Worm (Caenorhabditis elegans) whole organism, L2 larva: ENCODE results near the gene ccep-135.
A peak's percentile ranks its signal among the peaks of the same experiment; 100 is the strongest.

Source experiments
- C34F6.9 ChIP-seq: fragments of 150-350 bp; optimal IDR thresholded peaks from 2 replicates; lab custom pipeline; 2014; ENCODE audit warnings: missing biosample characterization, missing genetic modification characterization
- F13H6.1 ChIP-seq: sonication (generic microtip); optimal IDR thresholded peaks from 2 replicates; lab custom pipeline; 2016; ENCODE audit warnings: missing genetic modification characterization, missing compliant biosample characterization
- R02D3.7 ChIP-seq: fragments of 150-350 bp; optimal IDR thresholded peaks from 2 replicates; lab custom pipeline; 2014; ENCODE audit warnings: missing biosample characterization, missing genetic modification characterization
- Y55F3AM.14 ChIP-seq: fragments of 200-800 bp; sonication (Bioruptor generic); optimal IDR thresholded peaks from 2 replicates; lab custom pipeline; 2018; ENCODE audit warnings: mild to moderate bottlenecking, missing genetic modification characterization, missing compliant biosample characterization
- ZK546.5 ChIP-seq: sonication (generic microtip); optimal IDR thresholded peaks from 2 replicates; lab custom pipeline; 2017; ENCODE audit warnings: missing biosample characterization, missing genetic modification characterization
- alr-1 ChIP-seq: fragments of 150-350 bp; optimal IDR thresholded peaks from 2 replicates; lab custom pipeline; 2014; ENCODE audit warnings: missing biosample characterization, missing genetic modification characterization
- aly-2 ChIP-seq: fragments of 150-350 bp; optimal IDR thresholded peaks from 2 replicates; lab custom pipeline; 2014; ENCODE audit warnings: missing biosample characterization, missing genetic modification characterization
- ama-1 ChIP-seq: fragments of 150-350 bp; optimal IDR thresholded peaks from 2 replicates; lab custom pipeline; 2018; ENCODE audit warnings: inconsistent platforms
- blmp-1 ChIP-seq: sonication (generic microtip); optimal IDR thresholded peaks from 2 replicates; lab custom pipeline; 2017; ENCODE audit warnings: missing genetic modification characterization, mild to moderate bottlenecking, missing compliant biosample characterization, antibody characterized with exemption, moderate library complexity; ENCODE audit not compliant: insufficient read depth
- ceh-82 ChIP-seq: fragments of 150-350 bp; optimal IDR thresholded peaks from 2 replicates; lab custom pipeline; 2014; ENCODE audit warnings: missing biosample characterization, missing genetic modification characterization
- dmd-4 ChIP-seq: sonication (generic microtip); optimal IDR thresholded peaks from 2 replicates; lab custom pipeline; 2017; ENCODE audit warnings: missing biosample characterization, missing genetic modification characterization
- egl-27 ChIP-seq: sonication (generic microtip); optimal IDR thresholded peaks from 3 replicates; lab custom pipeline; 2017; ENCODE audit warnings: missing biosample characterization, missing genetic modification reagents, missing genetic modification characterization
- elt-1 ChIP-seq: fragments of 150-350 bp; optimal IDR thresholded peaks from 2 replicates; lab custom pipeline; 2014; ENCODE audit warnings: missing biosample characterization, missing genetic modification characterization
- lin-11 ChIP-seq: fragments of 150-350 bp; sonication (generic microtip); optimal IDR thresholded peaks from 2 replicates; lab custom pipeline; 2014; ENCODE audit warnings: missing biosample characterization, missing genetic modification characterization, inconsistent platforms, mixed read lengths
- lin-13 ChIP-seq: fragments of 150-350 bp; optimal IDR thresholded peaks from 2 replicates; lab custom pipeline; 2014; ENCODE audit warnings: missing biosample characterization, missing genetic modification reagents, missing genetic modification characterization
- lin-39 ChIP-seq: fragments of 150-350 bp; optimal IDR thresholded peaks from 2 replicates; lab custom pipeline; 2014; ENCODE audit warnings: missing biosample characterization, missing genetic modification reagents, missing genetic modification characterization
- lsy-2 ChIP-seq, 2 experiments: fragments of 150-350 bp in 1 of 2; sonication (generic microtip) in 1 of 2; optimal IDR thresholded peaks; 2 replicates each; lab custom pipeline; 2014 to 2017; ENCODE audit warnings: missing biosample characterization in 2 of 2, missing genetic modification characterization in 2 of 2
- mab-5 ChIP-seq: fragments of 150-350 bp; optimal IDR thresholded peaks from 2 replicates; lab custom pipeline; 2014; ENCODE audit warnings: missing biosample characterization, missing genetic modification characterization
- mbf-1 ChIP-seq: sonication (generic microtip); optimal IDR thresholded peaks from 2 replicates; lab custom pipeline; 2017; ENCODE audit warnings: missing biosample characterization, missing genetic modification characterization
- mdl-1 ChIP-seq, 2 experiments: fragments of 150-350 bp in 1 of 2; sonication (generic microtip) in 1 of 2; optimal IDR thresholded peaks; 2 replicates each; lab custom pipeline; 2017; ENCODE audit warnings: missing biosample characterization in 2 of 2, missing genetic modification characterization in 2 of 2
- nhr-10 ChIP-seq: sonication (generic microtip); optimal IDR thresholded peaks from 2 replicates; lab custom pipeline; 2017; ENCODE audit warnings: missing biosample characterization, missing genetic modification characterization
- nhr-129 ChIP-seq: fragments of 150-350 bp; optimal IDR thresholded peaks from 2 replicates; lab custom pipeline; 2014; ENCODE audit warnings: missing biosample characterization, missing genetic modification characterization
- nhr-21 ChIP-seq: fragments of 150-350 bp; optimal IDR thresholded peaks from 2 replicates; lab custom pipeline; 2014; ENCODE audit warnings: missing biosample characterization, missing genetic modification characterization
- nhr-23 ChIP-seq: fragments of 150-350 bp; optimal IDR thresholded peaks from 2 replicates; lab custom pipeline; 2014; ENCODE audit warnings: missing biosample characterization, missing genetic modification reagents, missing genetic modification characterization
- nhr-237 ChIP-seq: fragments of 150-350 bp; optimal IDR thresholded peaks from 2 replicates; lab custom pipeline; 2014; ENCODE audit warnings: missing biosample characterization, missing genetic modification characterization
- nhr-25 ChIP-seq: fragments of 150-350 bp; sonication (generic microtip); optimal IDR thresholded peaks from 3 replicates; lab custom pipeline; 2014; ENCODE audit warnings: missing biosample characterization, missing genetic modification characterization
- nhr-6 ChIP-seq: fragments of 150-350 bp; optimal IDR thresholded peaks from 2 replicates; lab custom pipeline; 2014; ENCODE audit warnings: missing biosample characterization, missing genetic modification characterization
- nhr-77 ChIP-seq: fragments of 150-350 bp; optimal IDR thresholded peaks from 2 replicates; lab custom pipeline; 2014; ENCODE audit warnings: missing biosample characterization, missing genetic modification characterization
- sem-4 ChIP-seq: fragments of 150-350 bp; optimal IDR thresholded peaks from 2 replicates; lab custom pipeline; 2014; ENCODE audit warnings: missing biosample characterization, missing genetic modification reagents, missing genetic modification characterization
- skn-1 ChIP-seq: sonication (generic microtip); optimal IDR thresholded peaks from 2 replicates; lab custom pipeline; 2017; ENCODE audit warnings: missing biosample characterization, missing genetic modification characterization
- sma-3 ChIP-seq: sonication (generic microtip); optimal IDR thresholded peaks from 2 replicates; lab custom pipeline; 2016; ENCODE audit warnings: missing genetic modification reagents, missing genetic modification characterization, missing compliant biosample characterization
- sma-9 ChIP-seq, 2 experiments: fragments of 150-350 bp in 1 of 2; sonication (generic microtip) in 1 of 2; optimal IDR thresholded peaks; 2 replicates each; lab custom pipeline; 2014 to 2016; ENCODE audit warnings: missing genetic modification characterization in 2 of 2, mild to moderate bottlenecking in 1 of 2, missing biosample characterization in 1 of 2, missing compliant biosample characterization in 1 of 2, missing genetic modification reagents in 1 of 2, moderate library complexity in 1 of 2
- unc-55 ChIP-seq: fragments of 150-350 bp; sonication (generic microtip); optimal IDR thresholded peaks from 3 replicates; lab custom pipeline; 2014; ENCODE audit warnings: missing biosample characterization, missing genetic modification reagents, missing genetic modification characterization
- zag-1 ChIP-seq: fragments of 150-350 bp; optimal IDR thresholded peaks from 2 replicates; lab custom pipeline; 2014; ENCODE audit warnings: missing biosample characterization, missing genetic modification characterization
- ztf-1 ChIP-seq: fragments of 200-800 bp; sonication (Bioruptor generic); conservative IDR thresholded peaks from 2 replicates; pipeline ENCODE4 v1.3.6; 2022; ENCODE audit warnings: missing genetic modification characterization, missing compliant biosample characterization
- ztf-4 ChIP-seq: fragments of 150-350 bp; optimal IDR thresholded peaks from 2 replicates; lab custom pipeline; 2014; ENCODE audit warnings: missing biosample characterization, missing genetic modification characterization

ccep-135 gene

ce11 chrIII:3091572-3091971, at the start of gene ccep-135:
Gene ccep-135 (plus strand): TSS chrIII:3091872.
- TF ChIP-seq ZK546.5 (tag; lab: Kevin White, UChicago): no peak
- TF ChIP-seq zag-1 (tag; lab: Kevin White, UChicago): no peak
- TF ChIP-seq ama-1 (lab: Kevin White, UChicago): no peak
- no peak for TF ChIP-seq mdl-1 (tag; optimal IDR thresholded peaks at IDR 0.05; lab: Kevin White, UChicago)
- no peak for TF ChIP-seq Y55F3AM.14 (GFP tag; lab: Kevin White, UChicago)
- no peak for TF ChIP-seq nhr-25 (tag; lab: Kevin White, UChicago)
- TF ChIP-seq sma-9 (GFP tag; optimal IDR thresholded peaks at IDR 0.05; lab: Kevin White, UChicago): no peak
- TF ChIP-seq sma-9 (tag; optimal IDR thresholded peaks at IDR 0.05; lab: Kevin White, UChicago): no peak
- no peak for TF ChIP-seq lin-39
- TF ChIP-seq ztf-4 (tag; lab: Kevin White, UChicago): no peak
- TF ChIP-seq nhr-129 (tag; lab: Kevin White, UChicago): no peak
- TF ChIP-seq lsy-2 (tag; optimal IDR thresholded peaks at IDR 0.05; lab: Kevin White, UChicago): no peak
- TF ChIP-seq mbf-1: no peak
- no peak for TF ChIP-seq C34F6.9 (tag; lab: Kevin White, UChicago)
- no peak for TF ChIP-seq skn-1 (tag; lab: Kevin White, UChicago)

ce11 chrIII:3047040-3047439, 44.6 kb upstream of the ccep-135 start, which contains the start of gene cutl-25:
Gene cutl-25 (minus strand): TSS chrIII:3047140.
- no peak for TF ChIP-seq F13H6.1 (tag; lab: Kevin White, UChicago)
- no peak for TF ChIP-seq ztf-1
- no peak for TF ChIP-seq nhr-77 (tag; lab: Kevin White, UChicago)
- no peak for TF ChIP-seq zag-1 (tag; lab: Kevin White, UChicago)
- no peak for TF ChIP-seq nhr-23 (tag; lab: Kevin White, UChicago)
- TF ChIP-seq ztf-4 (tag; lab: Kevin White, UChicago): no peak
- TF ChIP-seq dmd-4 (tag; lab: Kevin White, UChicago): no peak
- TF ChIP-seq nhr-6: no peak
- TF ChIP-seq nhr-21 (tag; lab: Kevin White, UChicago): no peak
- no peak for TF ChIP-seq lin-13 (GFP tag; lab: Kevin White, UChicago)
- no peak for TF ChIP-seq unc-55
- TF ChIP-seq mab-5 (tag; lab: Kevin White, UChicago): no peak
- no peak for TF ChIP-seq elt-1
- TF ChIP-seq alr-1 (tag; lab: Kevin White, UChicago): no peak
- no peak for TF ChIP-seq mdl-1 (tag; optimal IDR thresholded peaks at IDR 0.05; lab: Kevin White, UChicago)

- TF ChIP-seq nhr-77 (tag; lab: Kevin White, UChicago): no peak
- peak; percentile 60 for TF ChIP-seq blmp-1
Observed at ce11 chrIII:3047909-3048308, 43.8 kb upstream of the ccep-135 start.

- TF ChIP-seq elt-1: no peak
- no peak for TF ChIP-seq nhr-25 (tag; lab: Kevin White, UChicago)
- TF ChIP-seq ceh-82 (tag; lab: Kevin White, UChicago): no peak
- no peak for TF ChIP-seq C34F6.9 (tag; lab: Kevin White, UChicago)
- no peak for TF ChIP-seq R02D3.7 (tag; lab: Kevin White, UChicago)
Observed at ce11 chrIII:3055878-3056277, 35.8 kb upstream of the ccep-135 start.

ce11 chrIII:3060262-3060661, 31.4 kb upstream of the ccep-135 start, which contains the start of gene fipr-29:
Gene fipr-29 (minus strand): TSS chrIII:3060362.
- no peak for TF ChIP-seq lin-11 (tag; lab: Kevin White, UChicago)
- no peak for TF ChIP-seq lin-39
- no peak for TF ChIP-seq blmp-1
- TF ChIP-seq nhr-10 (tag; lab: Kevin White, UChicago): no peak
- no peak for TF ChIP-seq R02D3.7 (tag; lab: Kevin White, UChicago)
- no peak for TF ChIP-seq dmd-4 (tag; lab: Kevin White, UChicago)
- TF ChIP-seq zag-1 (tag; lab: Kevin White, UChicago): no peak
- TF ChIP-seq aly-2: no peak
- no peak for TF ChIP-seq mbf-1

ce11 chrIII:3061289-3061688, 30.4 kb upstream of the ccep-135 start:
- TF ChIP-seq ztf-1 (no peak), F13H6.1 (tag; lab: Kevin White, UChicago) (no peak), ZK546.5 (tag; lab: Kevin White, UChicago) (no peak), nhr-237 (tag; lab: Kevin White, UChicago) (no peak), sma-3 (GFP tag; lab: Kevin White, UChicago) (no peak), lin-39 (no peak), lin-11 (tag; lab: Kevin White, UChicago) (no peak), sem-4 (tag; lab: Kevin White, UChicago) (no peak), egl-27 (no peak)
- TF ChIP-seq, all 48 proteins: peak for 0
